Worm (Caenorhabditis elegans) whole organism, L4/young adult: ENCODE data around the gene srj-23.

Experiments
- W03F9.2 ChIP-seq: fragments of 150-350 bp; optimal IDR thresholded peaks from 2 replicates; lab custom pipeline; 2014; ENCODE audit warnings: missing biosample characterization, missing genetic modification characterization
- him-1 ChIP-seq: sonication (generic microtip); optimal IDR thresholded peaks from 2 replicates; lab custom pipeline; 2016; ENCODE audit warnings: missing genotype, missing genetic modification reagents, missing genetic modification characterization, missing compliant biosample characterization

DNA sequence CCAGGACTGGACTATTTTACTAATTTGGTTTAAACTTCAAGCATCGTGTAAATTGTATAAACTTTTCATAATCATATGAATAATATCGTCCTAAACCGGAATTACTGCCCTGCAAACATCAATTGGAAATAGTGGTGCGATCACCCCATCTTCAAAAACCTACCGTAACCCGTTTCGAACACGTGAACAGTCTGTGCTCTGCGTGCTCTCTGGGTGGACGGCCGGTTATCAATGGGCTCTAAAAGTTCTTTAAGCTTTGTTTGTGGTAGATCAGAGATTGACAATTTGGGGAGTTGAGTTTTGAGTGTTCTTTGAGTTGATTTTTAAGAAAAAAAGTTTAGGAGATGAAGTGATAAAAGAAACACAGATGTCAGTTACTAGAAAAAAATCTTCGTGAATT is 5.2 kb downstream of the srj-23 start:
- no peak for TF ChIP-seq him-1 (tag; lab: Kevin White, UChicago)
- TF ChIP-seq W03F9.2 (tag; lab: Kevin White, UChicago): no peak
